Fruit fly (Drosophila melanogaster): ENCODE measurements around the gene Trx2.

dm6 chr2L:9569588-9570434, 43.2 kb upstream of the Trx2 start:
- TF ChIP-seq psq (GFP tag; optimal IDR thresholded peaks at IDR 0.05), result peak; percentile 93
- TF ChIP-seq CG9705 (GFP tag; optimal IDR thresholded peaks at IDR 0.05), result peak; percentile 82
- TF ChIP-seq foxo (GFP tag; optimal IDR thresholded peaks at IDR 0.05), result peak; percentile 70 to 90
- no peak for TF ChIP-seq Hr78 (GFP tag; optimal IDR thresholded peaks at IDR 0.05)
- TF ChIP-seq Myc (optimal IDR thresholded peaks at IDR 0.05), result no peak
- TF ChIP-seq lola (GFP tag; optimal IDR thresholded peaks at IDR 0.05), result no peak
